1 fruit fly cellular context compared by ENCODE assay signal in the genomic region with DNA sequence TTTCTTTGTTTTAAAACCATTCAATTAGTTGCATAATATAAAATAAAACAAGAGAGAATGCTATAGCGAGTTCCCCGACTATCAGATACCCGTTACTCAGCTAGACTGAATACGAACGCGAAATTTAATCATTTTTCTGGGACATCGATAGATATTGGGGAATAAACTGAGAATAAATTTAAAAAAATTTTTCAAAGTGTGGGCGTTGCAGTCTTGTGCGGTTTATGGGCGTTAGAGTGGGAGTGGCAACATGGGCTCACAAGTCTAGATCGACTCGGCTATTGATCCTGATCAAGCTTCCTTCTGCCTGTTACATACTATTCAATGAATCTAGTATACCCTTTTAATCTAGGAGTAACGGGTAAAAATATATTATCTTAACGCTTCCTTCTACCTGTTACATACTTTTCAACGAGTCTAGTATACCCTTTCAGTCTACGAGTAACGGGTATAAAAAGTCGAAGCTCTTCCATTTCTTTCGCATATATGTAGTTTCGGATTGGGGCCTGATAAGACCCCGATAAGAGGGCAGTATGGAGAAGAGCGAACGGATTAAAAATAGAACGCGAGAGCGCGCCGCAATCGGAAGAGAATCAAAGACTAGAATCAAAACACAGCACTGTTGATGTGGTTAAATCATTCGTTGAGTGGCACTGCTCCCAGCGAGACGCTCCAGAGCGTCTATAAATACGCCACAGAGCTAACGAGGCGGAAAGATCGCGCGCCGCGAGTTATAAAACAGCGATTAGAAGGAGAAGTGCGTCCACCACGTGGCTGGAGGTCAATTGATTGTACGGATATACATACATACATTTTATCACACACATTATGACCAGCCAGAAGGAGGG.
TF ChIP-seq lines count a peak whose summit lies in the region.

A gene (plus strand): TSS at position 637 of the 848 bp plus-strand sequence.

TF ChIP-seq in whole organism, embryonic, 481 proteins besides CTCF, POLR2A, EP300 and RAD21 (continued from another document and continues in another):
- TF ChIP-seq amos (GFP tag; IDR thresholded peaks at IDR 0.05; lab: Robert Waterston, UW; ENCODE audit: partially characterized antibody) (peak; percentile 18; the same call in 1 of the 2 replicates), CG18619 (GFP tag; optimal IDR thresholded peaks at IDR 0.05; lab: Kevin White, UChicago) (peak; percentile 49), CG7372 (GFP tag; IDR thresholded peaks at IDR 0.05; lab: Robert Waterston, UW) (no peak), CG32772 (GFP tag; IDR thresholded peaks at IDR 0.05; lab: Robert Waterston, UW) (no peak), CG12236 (GFP tag; optimal IDR thresholded peaks at IDR 0.05; lab: Kevin White, UChicago) (no peak), CG7839 (tag; optimal IDR thresholded peaks at IDR 0.05; lab: Kevin White, UChicago) (peak; percentile 69), CG10267 (tag; optimal IDR thresholded peaks at IDR 0.05; lab: Kevin White, UChicago) (peak; percentile 17), Xrp1 (GFP tag; IDR thresholded peaks at IDR 0.05; lab: Robert Waterston, UW) (peak; percentile 59; the same call in 1 of the 2 replicates), CG16863 (GFP tag; optimal IDR thresholded peaks at IDR 0.05; lab: Kevin White, UChicago) (peak; percentile 50), odd (GFP tag; optimal IDR thresholded peaks at IDR 0.05; lab: Kevin White, UChicago) (peak; percentile 29), MTF-1 (GFP tag; optimal IDR thresholded peaks at IDR 0.05; lab: Kevin White, UChicago; ENCODE audit: borderline replicate concordance) (peak; percentile 36), Opbp (GFP tag; IDR thresholded peaks at IDR 0.05; lab: Robert Waterston, UW; ENCODE audit: partially characterized antibody) (no peak), mirr (GFP tag; optimal IDR thresholded peaks at IDR 0.05; lab: Kevin White, UChicago) (peak; percentile 73), Hmx (GFP tag; optimal IDR thresholded peaks at IDR 0.05; lab: Kevin White, UChicago) (peak; percentile 55), CG15011 (GFP tag; optimal IDR thresholded peaks at IDR 0.05; lab: Kevin White, UChicago) (peak; percentile 56), lilli (GFP tag; optimal IDR thresholded peaks at IDR 0.05; lab: Kevin White, UChicago) (peak; percentile 57), jing (GFP tag; optimal IDR thresholded peaks at IDR 0.05; lab: Kevin White, UChicago) (peak; percentile 27), MESR4 (GFP tag; optimal IDR thresholded peaks at IDR 0.05; lab: Kevin White, UChicago) (no peak), Optix (GFP tag; IDR thresholded peaks at IDR 0.05; lab: Robert Waterston, UW) (no peak), CG7928 (GFP tag; optimal IDR thresholded peaks at IDR 0.05; lab: Kevin White, UChicago) (no peak), kah (GFP tag; optimal IDR thresholded peaks at IDR 0.05; lab: Kevin White, UChicago) (peak; percentile 28), CG8281 (tag; optimal IDR thresholded peaks at IDR 0.05; lab: Kevin White, UChicago) (peak; percentile 12), CG11085 (GFP tag; IDR thresholded peaks at IDR 0.05; lab: Robert Waterston, UW) (peak; percentile 16; the same call in 1 of the 2 replicates), usp (GFP tag; optimal IDR thresholded peaks at IDR 0.05; lab: Kevin White, UChicago) (no peak), wdn (GFP tag; IDR thresholded peaks at IDR 0.05; lab: Robert Waterston, UW) (no peak), bbx (GFP tag; IDR thresholded peaks at IDR 0.05; lab: Robert Waterston, UW; ENCODE audit: partially characterized antibody) (no peak), vfl (GFP tag; optimal IDR thresholded peaks at IDR 0.05; lab: Kevin White, UChicago) (no peak), CG12942 (GFP tag; optimal IDR thresholded peaks at IDR 0.05; lab: Kevin White, UChicago) (peak; percentile 33), CG18011 (GFP tag; optimal IDR thresholded peaks at IDR 0.05; lab: Kevin White, UChicago) (peak; percentile 11), CG8765 (GFP tag; IDR thresholded peaks at IDR 0.05; lab: Robert Waterston, UW) (peak; percentile 13; the same call in 1 of the 2 replicates), CG4617 (GFP tag; optimal IDR thresholded peaks at IDR 0.05; lab: Kevin White, UChicago; ENCODE audit: borderline replicate concordance) (peak; percentile 24), croc (GFP tag; conservative IDR thresholded peaks at IDR 0.05; lab: Robert Waterston, UW) (no peak), CG3726 (GFP tag; IDR thresholded peaks at IDR 0.05; lab: Robert Waterston, UW) (no peak), chn (GFP tag; optimal IDR thresholded peaks at IDR 0.05; lab: Kevin White, UChicago) (peak; percentile 28), Nf-YB (GFP tag; optimal IDR thresholded peaks at IDR 0.05; lab: Kevin White, UChicago) (peak; percentile 19), CG3281 (GFP tag; optimal IDR thresholded peaks at IDR 0.05; lab: Kevin White, UChicago) (peak; percentile 73), CG17802 (tag; optimal IDR thresholded peaks at IDR 0.05; lab: Kevin White, UChicago) (no peak), ERR (GFP tag; optimal IDR thresholded peaks at IDR 0.05; lab: Kevin White, UChicago) (peak; percentile 30), Hr51 (GFP tag; optimal IDR thresholded peaks at IDR 0.05; lab: Kevin White, UChicago) (peak; percentile 13 to 67), chinmo (GFP tag; IDR thresholded peaks at IDR 0.05; lab: Robert Waterston, UW; ENCODE audit: partially characterized antibody) (peak; percentile 67; the same call in 2 of the 4 replicates), salm (tag; optimal IDR thresholded peaks at IDR 0.05; lab: Kevin White, UChicago) (no peak), CG17361 (GFP tag; IDR thresholded peaks at IDR 0.05; lab: Robert Waterston, UW) (peak; percentile 82), CG12071 (GFP tag; optimal IDR thresholded peaks at IDR 0.05; lab: Kevin White, UChicago) (peak; percentile 8), slou (GFP tag; optimal IDR thresholded peaks at IDR 0.05; lab: Kevin White, UChicago) (no peak), zfh2 (GFP tag; optimal IDR thresholded peaks at IDR 0.05; lab: Kevin White, UChicago) (peak; percentile 15), CG11398 (GFP tag; optimal IDR thresholded peaks at IDR 0.05; lab: Kevin White, UChicago) (no peak), CG9817 (tag; optimal IDR thresholded peaks at IDR 0.05; lab: Kevin White, UChicago) (peak; percentile 18), CG8388 (GFP tag; optimal IDR thresholded peaks at IDR 0.05; lab: Kevin White, UChicago) (peak; percentile 31), HHEX (GFP tag; optimal IDR thresholded peaks at IDR 0.05; lab: Kevin White, UChicago) (peak; percentile 10), Usf (GFP tag; optimal IDR thresholded peaks at IDR 0.05; lab: Kevin White, UChicago) (peak; percentile 49), insv (GFP tag; optimal IDR thresholded peaks at IDR 0.05; lab: Kevin White, UChicago) (no peak), Pdp1 (GFP tag; optimal IDR thresholded peaks at IDR 0.05; lab: Kevin White, UChicago) (peak; percentile 44 to 96), CG18476 (GFP tag; optimal IDR thresholded peaks at IDR 0.05; lab: Kevin White, UChicago) (peak; percentile 63), tio (GFP tag; optimal IDR thresholded peaks at IDR 0.05; lab: Kevin White, UChicago) (peak; percentile 43), hth (optimal IDR thresholded peaks at IDR 0.05; lab: Kevin White, UChicago) (no peak), CG18599 (GFP tag; optimal IDR thresholded peaks at IDR 0.05; lab: Kevin White, UChicago) (peak; percentile 71), wor (GFP tag; IDR thresholded peaks at IDR 0.05; lab: Robert Waterston, UW) (peak; percentile 12; the same call in 1 of the 2 replicates), Sry-δ (GFP tag; optimal IDR thresholded peaks at IDR 0.05; lab: Kevin White, UChicago) (peak; percentile 21), btn (GFP tag; optimal IDR thresholded peaks at IDR 0.05; lab: Kevin White, UChicago) (peak; percentile 23), CG12391 (tag; optimal IDR thresholded peaks at IDR 0.05; lab: Kevin White, UChicago) (peak; percentile 56), grn (GFP tag; optimal IDR thresholded peaks at IDR 0.05; lab: Kevin White, UChicago) (peak; percentile 96), z (GFP tag; IDR thresholded peaks at IDR 0.05; lab: Robert Waterston, UW) (no peak), lbe (GFP tag; optimal IDR thresholded peaks at IDR 0.05; lab: Kevin White, UChicago) (no peak), eyg (GFP tag; optimal IDR thresholded peaks at IDR 0.05; lab: Kevin White, UChicago) (peak; percentile 5), nerfin-1 (tag; optimal IDR thresholded peaks at IDR 0.05; lab: Kevin White, UChicago) (no peak), CG12744 (GFP tag; optimal IDR thresholded peaks at IDR 0.05; lab: Kevin White, UChicago) (peak; percentile 14), hbn (GFP tag; IDR thresholded peaks at IDR 0.05; lab: Robert Waterston, UW; ENCODE audit: partially characterized antibody) (no peak), ems (GFP tag; optimal IDR thresholded peaks at IDR 0.05; lab: Kevin White, UChicago) (peak; percentile 48), nom (GFP tag; optimal IDR thresholded peaks at IDR 0.05; lab: Kevin White, UChicago) (no peak), ara (GFP tag; IDR thresholded peaks at IDR 0.05; lab: Robert Waterston, UW) (peak; percentile 57; the same call in 1 of the 2 replicates), eve (GFP tag; optimal IDR thresholded peaks at IDR 0.05; lab: Kevin White, UChicago) (peak in 1 of 2 experiments; percentile 70), CG6813 (GFP tag; optimal IDR thresholded peaks at IDR 0.05; lab: Kevin White, UChicago) (no peak), bab2 (GFP tag; optimal IDR thresholded peaks at IDR 0.05; lab: Kevin White, UChicago) (peak; percentile 58), yki (optimal IDR thresholded peaks at IDR 0.05; lab: Kevin White, UChicago) (no peak), CG3847 (GFP tag; IDR thresholded peaks at IDR 0.05; lab: Robert Waterston, UW) (no peak; the same call in 1 of the 2 replicates), Hand (GFP tag; optimal IDR thresholded peaks at IDR 0.05; lab: Kevin White, UChicago) (peak; percentile 9), az2 (GFP tag; optimal IDR thresholded peaks at IDR 0.05; lab: Kevin White, UChicago) (peak; percentile 36), cwo (GFP tag; optimal IDR thresholded peaks at IDR 0.05; lab: Kevin White, UChicago) (peak; percentile 22), crp (GFP tag; optimal IDR thresholded peaks at IDR 0.05; lab: Kevin White, UChicago) (no peak), lab (GFP tag; optimal IDR thresholded peaks at IDR 0.05; lab: Kevin White, UChicago) (peak; percentile 47), CG7987 (GFP tag; optimal IDR thresholded peaks at IDR 0.05; lab: Kevin White, UChicago) (peak; percentile 32), CG18764 (GFP tag; optimal IDR thresholded peaks at IDR 0.05; lab: Kevin White, UChicago) (peak; percentile 15), crc (GFP tag; optimal IDR thresholded peaks at IDR 0.05; lab: Kevin White, UChicago) (peak; percentile 14), CG12769 (tag; optimal IDR thresholded peaks at IDR 0.05; lab: Kevin White, UChicago) (peak; percentile 84), gsb-n (tag; optimal IDR thresholded peaks at IDR 0.05; lab: Kevin White, UChicago) (no peak), sisA (GFP tag; IDR thresholded peaks at IDR 0.05; lab: Robert Waterston, UW) (peak; percentile 43), Dfd (GFP tag; optimal IDR thresholded peaks at IDR 0.05; lab: Kevin White, UChicago) (peak in 1 of 2 experiments; percentile 50), ac (GFP tag; optimal IDR thresholded peaks at IDR 0.05; lab: Kevin White, UChicago) (no peak), chm (GFP tag; IDR thresholded peaks at IDR 0.05; lab: Robert Waterston, UW) (peak; percentile 49; the same call in 1 of the 2 replicates), lola (GFP tag; optimal IDR thresholded peaks at IDR 0.05; lab: Kevin White, UChicago) (peak in 1 of 3 experiments; percentile 41), CG31441 (GFP tag; IDR thresholded peaks at IDR 0.05; lab: Robert Waterston, UW) (peak; percentile 68; the same call in 1 of the 2 replicates), CG6254 (GFP tag; optimal IDR thresholded peaks at IDR 0.05; lab: Kevin White, UChicago) (no peak), dpn (GFP tag; optimal IDR thresholded peaks at IDR 0.05; lab: Kevin White, UChicago) (peak; percentile 49 to 53), Rfx (GFP tag; IDR thresholded peaks at IDR 0.05; lab: Robert Waterston, UW) (peak; percentile 41; the same call in 1 of the 2 replicates), CG14050 (GFP tag; IDR thresholded peaks at IDR 0.05; lab: Robert Waterston, UW) (no peak), HLH3B (GFP tag; IDR thresholded peaks at IDR 0.05; lab: Robert Waterston, UW) (no peak), CG30431 (GFP tag; optimal IDR thresholded peaks at IDR 0.05; lab: Kevin White, UChicago) (peak; percentile 11), Poxn (GFP tag; IDR thresholded peaks at IDR 0.05; lab: Robert Waterston, UW) (no peak), pan (optimal IDR thresholded peaks at IDR 0.05; lab: Kevin White, UChicago) (no peak), pan (GFP tag; optimal IDR thresholded peaks at IDR 0.05 in 1 of 2, IDR thresholded peaks at IDR 0.05 in 1 of 2) (no peak), bcd (GFP tag; optimal IDR thresholded peaks at IDR 0.05; lab: Kevin White, UChicago) (peak; percentile 59), Jarid2 (GFP tag; optimal IDR thresholded peaks at IDR 0.05; lab: Kevin White, UChicago) (peak; percentile 71), CG2116 (GFP tag; optimal IDR thresholded peaks at IDR 0.05; lab: Kevin White, UChicago) (no peak), gem (tag; optimal IDR thresholded peaks at IDR 0.05; lab: Kevin White, UChicago) (peak; percentile 71), luna (GFP tag; optimal IDR thresholded peaks at IDR 0.05; lab: Kevin White, UChicago) (no peak), esg (GFP tag; conservative IDR thresholded peaks at IDR 0.05; lab: Robert Waterston, UW) (0 out of 2 replicates have a peak, but pooled peaks have one; percentile 13), Oli (tag; optimal IDR thresholded peaks at IDR 0.05; lab: Kevin White, UChicago) (peak; percentile 58), Nf-YC (tag; optimal IDR thresholded peaks at IDR 0.05; lab: Kevin White, UChicago) (peak; percentile 53), emc (GFP tag; optimal IDR thresholded peaks at IDR 0.05; lab: Kevin White, UChicago) (peak; percentile 34), Gug (GFP tag; IDR thresholded peaks at IDR 0.05; lab: Robert Waterston, UW) (peak; percentile 21; the same call in 1 of the 4 replicates), ssp (GFP tag; IDR thresholded peaks at IDR 0.05; lab: Robert Waterston, UW) (peak; percentile 34; the same call in 1 of the 2 replicates), CG5245 (GFP tag; optimal IDR thresholded peaks at IDR 0.05; lab: Kevin White, UChicago) (peak; percentile 29), CG3163 (GFP tag; optimal IDR thresholded peaks at IDR 0.05; lab: Kevin White, UChicago) (peak; percentile 39), CG11093 (GFP tag; IDR thresholded peaks at IDR 0.05; lab: Robert Waterston, UW) (no peak), Adf1 (GFP tag; IDR thresholded peaks at IDR 0.05; lab: Robert Waterston, UW) (peak; percentile 26; the same call in 1 of the 2 replicates), CG5180 (GFP tag; optimal IDR thresholded peaks at IDR 0.05; lab: Kevin White, UChicago) (peak; percentile 6), CHES-1-like (GFP tag; optimal IDR thresholded peaks at IDR 0.05; lab: Kevin White, UChicago) (peak; percentile 59)
